Worm (Caenorhabditis elegans): ENCODE data around the gene F17E9.4.
"Not testable (repeated sequence)": the region's sequence is repeated elsewhere in the genome, so short reads cannot be mapped to it uniquely, and the experiment has no call there.

The F17E9.4 gene

ce11 chrIV:8363163-8363562 is 15.0 kb downstream of the F17E9.4 start, which contains the start of gene D2096.12:
Gene D2096.12 (plus strand): TSS chrIV:8363463.
- no peak for TF ChIP-seq W03F9.2 (tag; optimal IDR thresholded peaks at IDR 0.05)
- no peak for TF ChIP-seq dao-5 (tag; optimal IDR thresholded peaks at IDR 0.05)
- TF ChIP-seq him-1 (tag; optimal IDR thresholded peaks at IDR 0.05) = no peak

- TF ChIP-seq him-1 (tag; optimal IDR thresholded peaks at IDR 0.05) = no peak
- TF ChIP-seq dao-5 (tag; optimal IDR thresholded peaks at IDR 0.05) = no peak
- TF ChIP-seq W03F9.2 (tag; optimal IDR thresholded peaks at IDR 0.05) = no peak
Measured at ce11 chrIV:8366295-8366694, 18.1 kb downstream of the F17E9.4 start, which contains the start of gene aagr-1. Gene aagr-1 (plus strand): TSS chrIV:8366521.

- no peak for TF ChIP-seq dao-5 (tag; optimal IDR thresholded peaks at IDR 0.05)
- no peak for TF ChIP-seq him-1 (tag; optimal IDR thresholded peaks at IDR 0.05)
- TF ChIP-seq W03F9.2 (tag; optimal IDR thresholded peaks at IDR 0.05) = no peak
Measured at ce11 chrIV:8367887-8368286, 19.7 kb downstream of the F17E9.4 start.

ce11 chrIV:8369135-8369534 is 21.0 kb downstream of the F17E9.4 start, which contains the start of gene D2096.6:
Gene D2096.6 (minus strand): TSS chrIV:8369235.
- no peak for TF ChIP-seq dao-5 (tag; optimal IDR thresholded peaks at IDR 0.05)
- TF ChIP-seq W03F9.2 (tag; optimal IDR thresholded peaks at IDR 0.05) = no peak
- no peak for TF ChIP-seq him-1 (tag; optimal IDR thresholded peaks at IDR 0.05)

- no peak for TF ChIP-seq dao-5 (tag; optimal IDR thresholded peaks at IDR 0.05)
- peak; percentile 48 for TF ChIP-seq him-1 (tag; optimal IDR thresholded peaks at IDR 0.05)
- TF ChIP-seq W03F9.2 (tag; optimal IDR thresholded peaks at IDR 0.05) = peak; percentile 70
Measured at ce11 chrIV:8375381-8375780, 27.2 kb downstream of the F17E9.4 start.

- TF ChIP-seq W03F9.2 (tag; optimal IDR thresholded peaks at IDR 0.05) (no peak), him-1 (tag; optimal IDR thresholded peaks at IDR 0.05) (no peak), dao-5 (tag; optimal IDR thresholded peaks at IDR 0.05) (no peak)
Measured at ce11 chrIV:8376923-8377322, 28.8 kb downstream of the F17E9.4 start.

DNA sequence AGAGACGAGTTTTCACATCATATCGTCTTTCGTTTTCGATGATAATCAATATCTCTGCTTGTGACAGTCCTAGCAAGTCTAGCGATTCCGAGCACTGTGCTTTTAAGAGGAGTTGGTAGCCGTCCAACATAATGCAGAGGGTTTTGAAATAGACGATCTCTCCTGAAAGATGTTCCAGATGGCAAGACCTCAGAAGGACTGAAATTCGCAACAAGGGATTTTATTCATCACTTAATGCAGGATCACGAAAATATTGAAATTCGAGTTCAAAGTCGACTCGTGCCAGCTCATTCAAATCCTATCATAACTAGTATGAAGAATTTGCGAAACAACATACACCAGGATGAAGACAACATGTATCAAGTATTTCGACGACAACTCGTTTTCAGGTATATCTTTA is 29.3 kb downstream of the F17E9.4 start, which contains the start of gene D2096.7:
Gene D2096.7 (minus strand): TSS at position 130 of the 400 bp plus-strand sequence.
- TF ChIP-seq dao-5 (tag; optimal IDR thresholded peaks at IDR 0.05) (peak; percentile 26), him-1 (tag; optimal IDR thresholded peaks at IDR 0.05) (no peak)

DNA sequence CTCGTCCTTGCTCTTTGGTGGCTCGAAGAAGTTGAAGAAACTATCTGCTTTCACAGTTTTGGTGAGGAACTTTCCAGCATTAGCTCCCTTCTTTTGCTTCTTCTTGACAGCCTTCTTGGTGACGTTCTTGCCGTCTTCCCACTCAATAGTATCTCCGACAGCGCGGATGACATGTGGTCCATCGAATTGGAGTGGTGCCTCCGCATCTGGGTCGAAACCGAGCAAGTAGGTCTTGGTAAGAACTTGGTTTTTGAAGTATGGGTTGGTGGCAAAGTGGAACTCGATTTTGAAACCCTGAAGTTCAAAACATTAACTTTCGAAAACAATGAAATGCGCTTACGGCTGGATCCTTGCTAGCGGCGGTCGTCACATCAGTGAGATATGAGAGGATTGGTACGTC is 30.1 kb downstream of the F17E9.4 start:
- no peak for TF ChIP-seq W03F9.2 (tag; optimal IDR thresholded peaks at IDR 0.05)

- TF ChIP-seq him-1 (tag; optimal IDR thresholded peaks at IDR 0.05) = no peak
- peak; percentile 89 for TF ChIP-seq W03F9.2 (tag; optimal IDR thresholded peaks at IDR 0.05)
Measured at ce11 chrIV:8379278-8379677, 31.1 kb downstream of the F17E9.4 start, which contains the start of gene nap-1. Gene nap-1 (minus strand): TSS chrIV:8379319.

- TF ChIP-seq dao-5 (tag; optimal IDR thresholded peaks at IDR 0.05) (no peak), him-1 (tag; optimal IDR thresholded peaks at IDR 0.05) (no peak), W03F9.2 (tag; optimal IDR thresholded peaks at IDR 0.05) (no peak)
Measured at ce11 chrIV:8379683-8380082, 31.5 kb downstream of the F17E9.4 start, which contains the start of gene praf-3. Gene praf-3 (plus strand): TSS chrIV:8379983.

DNA sequence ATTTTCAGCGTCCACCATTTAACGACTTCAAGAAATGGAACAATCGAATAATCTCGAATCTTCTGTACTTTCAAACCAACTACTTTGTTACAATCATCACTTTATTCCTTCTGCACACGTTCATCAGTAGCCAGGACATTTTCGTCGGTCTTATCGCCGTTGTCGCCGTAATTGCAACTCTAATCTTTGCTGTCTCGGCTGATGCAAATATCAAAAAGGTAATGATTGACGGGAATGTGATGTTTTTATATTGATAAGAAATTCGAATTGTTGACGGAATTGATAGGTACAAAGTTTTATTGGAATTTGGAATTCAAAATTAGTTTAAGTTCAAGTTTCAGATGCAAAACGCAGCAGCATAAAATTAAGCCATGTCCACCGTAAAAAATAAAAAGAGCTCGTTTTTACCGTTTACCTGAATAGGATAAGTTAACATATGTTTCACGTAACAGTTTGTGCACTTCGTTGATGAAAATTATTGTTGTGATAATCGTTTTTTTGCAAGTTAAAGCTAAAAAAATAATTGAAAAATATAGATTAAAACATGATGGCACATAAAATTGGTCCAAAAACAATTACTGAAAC is 32.2 kb downstream of the F17E9.4 start:
- TF ChIP-seq him-1 (tag; optimal IDR thresholded peaks at IDR 0.05) = no peak
- TF ChIP-seq W03F9.2 (tag; optimal IDR thresholded peaks at IDR 0.05) = no peak
- TF ChIP-seq dao-5 (tag; optimal IDR thresholded peaks at IDR 0.05) = no peak

- TF ChIP-seq him-1 (tag; optimal IDR thresholded peaks at IDR 0.05) = no peak
Measured at ce11 chrIV:8382695-8383094, 34.5 kb downstream of the F17E9.4 start, which contains the start of gene D2096.9. Gene D2096.9 (minus strand): TSS chrIV:8382795.

DNA sequence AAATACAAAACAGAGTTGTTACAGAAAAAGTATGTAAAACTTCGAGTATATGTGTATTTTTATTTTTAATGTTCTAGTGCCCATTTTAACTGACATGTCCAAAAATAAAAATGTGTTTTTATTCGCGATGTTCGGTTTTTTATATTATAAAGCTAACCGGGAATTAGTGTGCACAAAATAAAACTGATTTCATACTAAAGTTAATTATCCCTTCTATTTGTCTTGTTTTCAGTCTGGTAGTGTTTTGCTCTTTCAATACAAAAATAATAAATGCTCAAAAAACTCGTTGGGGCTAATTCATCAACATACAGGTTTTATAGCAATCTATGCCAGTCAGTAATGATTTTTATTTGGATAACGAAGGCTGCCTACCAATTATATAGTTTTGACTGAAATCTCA is 36.6 kb downstream of the F17E9.4 start:
- TF ChIP-seq dao-5 (tag; optimal IDR thresholded peaks at IDR 0.05) (no peak), him-1 (tag; optimal IDR thresholded peaks at IDR 0.05) (no peak), W03F9.2 (tag; optimal IDR thresholded peaks at IDR 0.05) (no peak)

DNA sequence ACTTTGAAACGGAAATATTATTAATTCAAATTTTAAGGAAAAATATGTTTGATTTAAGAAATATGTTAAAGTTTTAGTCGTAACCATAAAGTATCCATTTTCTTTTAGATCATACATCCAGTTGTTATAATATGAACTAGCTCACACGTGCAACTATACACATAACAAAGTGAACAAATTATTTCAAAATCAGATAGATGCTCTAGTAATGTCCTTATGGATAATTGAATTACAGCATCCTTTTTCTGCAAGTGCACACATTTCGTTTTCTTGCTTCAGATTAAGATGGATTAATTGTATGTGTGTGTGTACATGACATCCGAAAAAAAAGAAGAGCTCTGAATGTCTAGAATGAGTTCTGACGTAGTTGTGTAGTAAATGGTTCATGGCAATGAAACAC is 37.5 kb downstream of the F17E9.4 start:
- TF ChIP-seq dao-5 (tag; optimal IDR thresholded peaks at IDR 0.05) = no peak
- TF ChIP-seq him-1 (tag; optimal IDR thresholded peaks at IDR 0.05) = no peak
- no peak for TF ChIP-seq W03F9.2 (tag; optimal IDR thresholded peaks at IDR 0.05)

DNA sequence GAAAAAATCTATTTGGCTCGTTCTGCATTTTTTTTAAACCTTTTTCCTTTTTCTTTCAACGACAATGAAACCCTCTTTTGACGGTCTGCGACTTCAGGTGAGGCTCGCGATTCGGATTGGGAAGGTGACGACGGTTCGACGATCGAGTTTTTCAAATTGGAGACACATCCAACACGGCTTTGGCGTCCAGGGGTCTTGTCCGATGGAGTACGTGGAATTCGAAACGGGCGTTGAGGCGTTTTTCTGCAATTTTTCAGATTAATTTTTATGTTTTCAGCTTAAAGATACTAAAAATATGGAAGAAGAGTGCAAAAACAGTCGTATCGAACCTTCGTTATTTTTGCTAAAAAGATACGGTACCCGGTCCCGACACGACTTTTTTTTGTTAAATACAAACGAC is 41.0 kb downstream of the F17E9.4 start, which contains the start of gene D2096.10:
Gene D2096.10 (minus strand): TSS at position 101 of the 400 bp plus-strand sequence.
- not testable (repeated sequence) for TF ChIP-seq dao-5, him-1, W03F9.2 (tag; optimal IDR thresholded peaks at IDR 0.05)
